Fruit fly (Drosophila melanogaster) whole organism, embryonic: Measurements from ENCODE around the gene kirre.
A peak's percentile ranks its signal among the peaks of the same experiment; 100 is the strongest.

ENCODE experiments used
- Atf3 ChIP-seq: fragments of 200-800 bp; sonication (Bioruptor generic); optimal IDR thresholded peaks from 3 replicates; lab custom pipeline; 2016; ENCODE audit warnings: missing biosample characterization, missing genetic modification characterization
- Atf6 ChIP-seq: fragments of 200-800 bp; sonication (Bioruptor generic); IDR thresholded peaks from 2 replicates; pipeline ENCODE4 v1.3.6; 2022; ENCODE audit warnings: missing biosample characterization, missing genetic modification characterization
- Bgb ChIP-seq: fragments of 200-800 bp; sonication (Bioruptor generic); IDR thresholded peaks from 2 replicates; pipeline ENCODE4 v1.3.6; 2022; ENCODE audit warnings: missing biosample characterization, missing genetic modification characterization; ENCODE audit not compliant: partially characterized antibody
- CG1024 ChIP-seq: fragments of 200-800 bp; sonication (Bioruptor generic); IDR thresholded peaks from 2 replicates; pipeline ENCODE4 v1.3.6; 2022; ENCODE audit warnings: missing biosample characterization, missing genetic modification characterization
- CG10543 ChIP-seq: fragments of 200-800 bp; sonication (Bioruptor generic); optimal IDR thresholded peaks from 3 replicates; lab custom pipeline; 2017; ENCODE audit warnings: missing biosample characterization, mild to moderate bottlenecking, missing genetic modification characterization, moderate library complexity
- CG10565 ChIP-seq: fragments of 200-800 bp; sonication (Bioruptor generic); optimal IDR thresholded peaks from 3 replicates; lab custom pipeline; 2016; ENCODE audit warnings: missing biosample characterization, mild to moderate bottlenecking, missing genetic modification characterization
- CG13123 ChIP-seq: fragments of 200-800 bp; sonication (Bioruptor generic); optimal IDR thresholded peaks from 2 replicates; lab custom pipeline; 2016; ENCODE audit warnings: missing biosample characterization, missing genetic modification characterization
- CG17568 ChIP-seq: fragments of 200-800 bp; sonication (Bioruptor generic); optimal IDR thresholded peaks from 2 replicates; lab custom pipeline; 2018; ENCODE audit warnings: missing biosample characterization, mild to moderate bottlenecking, missing genetic modification characterization, moderate library complexity
- CG1792 ChIP-seq: fragments of 200-800 bp; sonication (Bioruptor generic); optimal IDR thresholded peaks from 2 replicates; lab custom pipeline; 2016; ENCODE audit warnings: missing biosample characterization, missing genetic modification characterization
- CG2889 ChIP-seq: fragments of 200-800 bp; sonication (Bioruptor generic); IDR thresholded peaks from 3 replicates; pipeline ENCODE4 v1.3.6; 2022; ENCODE audit warnings: missing biosample characterization, missing genetic modification characterization
- CG30020 ChIP-seq: fragments of 200-800 bp; optimal IDR thresholded peaks from 2 replicates; lab custom pipeline; 2019; ENCODE audit warnings: missing biosample characterization, mild to moderate bottlenecking, missing genetic modification characterization, moderate library complexity
- CG3065 ChIP-seq: fragments of 200-800 bp; sonication (Bioruptor generic); optimal IDR thresholded peaks from 2 replicates; lab custom pipeline; 2016; ENCODE audit warnings: missing biosample characterization, missing genetic modification characterization
- CG33557 ChIP-seq: fragments of 200-800 bp; sonication (Bioruptor generic); optimal IDR thresholded peaks from 2 replicates; lab custom pipeline; 2019; ENCODE audit warnings: missing biosample characterization, mild to moderate bottlenecking, missing genetic modification characterization, moderate library complexity
- CG34422 ChIP-seq: fragments of 200-800 bp; sonication (Bioruptor generic); IDR thresholded peaks from 3 replicates; pipeline ENCODE4 v1.3.6; 2022; ENCODE audit warnings: missing biosample characterization, missing genetic modification characterization
- CG3726 ChIP-seq: fragments of 200-800 bp; sonication (Bioruptor generic); IDR thresholded peaks from 3 replicates; pipeline ENCODE4, ENCODE4 v1.3.6; 2022; ENCODE audit warnings: missing biosample characterization, missing genetic modification characterization
- CG3838 ChIP-seq: fragments of 200-800 bp; sonication (Bioruptor generic); optimal IDR thresholded peaks from 3 replicates; lab custom pipeline; 2016; ENCODE audit warnings: missing biosample characterization, missing genetic modification characterization
- CG6254 ChIP-seq: fragments of 200-800 bp; sonication (Bioruptor generic); optimal IDR thresholded peaks from 3 replicates; lab custom pipeline; 2017; ENCODE audit warnings: mild to moderate bottlenecking, missing biosample characterization, missing genetic modification reagents, missing genetic modification characterization
- CG6689 ChIP-seq: fragments of 200-800 bp; sonication (Bioruptor generic); IDR thresholded peaks from 2 replicates; pipeline ENCODE4 v1.3.6; 2022; ENCODE audit warnings: missing biosample characterization, missing genetic modification characterization
- CG7786 ChIP-seq: fragments of 200-800 bp; sonication (Bioruptor generic); optimal IDR thresholded peaks from 2 replicates; lab custom pipeline; 2016; ENCODE audit warnings: missing biosample characterization, missing genetic modification characterization
- Camta ChIP-seq: fragments of 200-800 bp; sonication (Bioruptor generic); optimal IDR thresholded peaks from 2 replicates; lab custom pipeline; 2016; ENCODE audit warnings: missing biosample characterization, missing genetic modification characterization
- D19B ChIP-seq: fragments of 200-800 bp; sonication (Bioruptor generic); optimal IDR thresholded peaks from 2 replicates; lab custom pipeline; 2017; ENCODE audit warnings: missing biosample characterization, mild to moderate bottlenecking, missing genetic modification characterization
- Doc3 ChIP-seq: fragments of 200-800 bp; sonication (Bioruptor generic); IDR thresholded peaks from 3 replicates; pipeline ENCODE4 v1.3.6; 2022; ENCODE audit warnings: missing biosample characterization, missing genetic modification characterization; ENCODE audit not compliant: partially characterized antibody
- Ets65A ChIP-seq: fragments of 200-800 bp; sonication (Bioruptor generic); peaks from one replicate; lab custom pipeline; 2016; ENCODE audit warnings: missing biosample characterization, missing genetic modification characterization
- Hey ChIP-seq: fragments of 200-800 bp; sonication (Bioruptor generic); optimal IDR thresholded peaks from 3 replicates; lab custom pipeline; 2018; ENCODE audit warnings: missing biosample characterization, mild to moderate bottlenecking, missing genetic modification characterization
- Jarid2 ChIP-seq: fragments of 200-800 bp; sonication (Bioruptor generic); optimal IDR thresholded peaks from 3 replicates; lab custom pipeline; 2017; ENCODE audit warnings: mild to moderate bottlenecking, missing biosample characterization, missing genetic modification reagents, missing genetic modification characterization
- Mrtf ChIP-seq: fragments of 200-800 bp; sonication (Bioruptor generic); IDR thresholded peaks from 3 replicates; pipeline ENCODE4 v1.3.6; 2022; ENCODE audit warnings: missing biosample characterization, missing genetic modification characterization
- Myb ChIP-seq: fragments of 200-800 bp; sonication (Bioruptor generic); optimal IDR thresholded peaks from 2 replicates; lab custom pipeline; 2016; ENCODE audit warnings: missing biosample characterization, missing genetic modification characterization
- NFAT ChIP-seq: fragments of 200-800 bp; sonication (Bioruptor generic); IDR thresholded peaks from 2 replicates; pipeline ENCODE4 v1.3.6; 2022; ENCODE audit warnings: missing biosample characterization, missing genetic modification characterization
- Oaz ChIP-seq: fragments of 200-800 bp; sonication (Bioruptor generic); IDR thresholded peaks from 2 replicates; pipeline ENCODE4 v1.3.6; 2022; ENCODE audit warnings: missing biosample characterization, missing genetic modification characterization
- Rfx ChIP-seq: fragments of 200-800 bp; sonication (Bioruptor generic); IDR thresholded peaks from 2 replicates; pipeline ENCODE4 v1.3.6; 2022; ENCODE audit warnings: missing biosample characterization, missing genetic modification characterization
- Sox102F ChIP-seq: fragments of 200-800 bp; sonication (Bioruptor generic); optimal IDR thresholded peaks from 2 replicates; lab custom pipeline; 2018; ENCODE audit warnings: missing biosample characterization, mild to moderate bottlenecking, missing genetic modification characterization, moderate library complexity
- Sry-δ ChIP-seq: fragments of 200-800 bp; sonication (Bioruptor generic); optimal IDR thresholded peaks from 2 replicates; lab custom pipeline; 2016; ENCODE audit warnings: missing biosample characterization, missing genetic modification characterization
- aop ChIP-seq: fragments of 200-800 bp; sonication (Bioruptor generic); IDR thresholded peaks from 2 replicates; pipeline ENCODE4 v1.3.6; 2022; ENCODE audit warnings: missing biosample characterization, missing genetic modification characterization
- az2 ChIP-seq: fragments of 200-800 bp; sonication (Bioruptor generic); optimal IDR thresholded peaks from 3 replicates; lab custom pipeline; 2016; ENCODE audit warnings: missing biosample characterization, missing genetic modification characterization
- bsh ChIP-seq, 2 experiments: fragments of 200-800 bp; sonication (Bioruptor generic); optimal IDR thresholded peaks; 2 replicates each; lab custom pipeline; 2017 to 2018; ENCODE audit warnings: mild to moderate bottlenecking in 2 of 2, missing biosample characterization in 2 of 2, missing genetic modification characterization in 2 of 2, moderate library complexity in 1 of 2
- crp ChIP-seq, 2 experiments: fragments of 200-800 bp; sonication (Bioruptor generic); optimal IDR thresholded peaks; 2 replicates in 1 of 2; 3 replicates in 1 of 2; lab custom pipeline; 2017; ENCODE audit warnings: missing biosample characterization in 2 of 2, missing genetic modification characterization in 2 of 2, mild to moderate bottlenecking in 1 of 2, moderate library complexity in 1 of 2
- en ChIP-seq: fragments of 200-800 bp; sonication (Bioruptor generic); optimal IDR thresholded peaks from 2 replicates; lab custom pipeline; 2016; ENCODE audit warnings: missing biosample characterization, missing genetic modification characterization
- fd64A ChIP-seq: fragments of 200-800 bp; sonication (Bioruptor generic); optimal IDR thresholded peaks from 3 replicates; lab custom pipeline; 2018; ENCODE audit warnings: missing biosample characterization, mild to moderate bottlenecking, missing genetic modification characterization
- grau ChIP-seq: fragments of 200-800 bp; optimal IDR thresholded peaks from 3 replicates; lab custom pipeline; 2019; ENCODE audit warnings: missing biosample characterization, mild to moderate bottlenecking, missing genetic modification characterization, moderate library complexity
- h ChIP-seq: fragments of >200 bp; optimal IDR thresholded peaks from 2 replicates; lab custom pipeline; 2017
- inv ChIP-seq: fragments of 200-800 bp; sonication (Bioruptor generic); IDR thresholded peaks from 2 replicates; pipeline ENCODE4 v1.3.6; 2022; ENCODE audit warnings: missing biosample characterization, missing genetic modification characterization; ENCODE audit not compliant: partially characterized antibody
- p53 ChIP-seq: fragments of 200-800 bp; sonication (Bioruptor generic); optimal IDR thresholded peaks from 2 replicates; lab custom pipeline; 2016; ENCODE audit warnings: missing biosample characterization, missing genetic modification characterization
- pho ChIP-seq: fragments of 200-800 bp; sonication (Bioruptor generic); optimal IDR thresholded peaks from 2 replicates; lab custom pipeline; 2016; ENCODE audit warnings: missing biosample characterization, missing genetic modification characterization
- pita ChIP-seq: fragments of 200-800 bp; sonication (Bioruptor generic); optimal IDR thresholded peaks from 2 replicates; lab custom pipeline; 2017; ENCODE audit warnings: missing biosample characterization, mild to moderate bottlenecking, missing genetic modification characterization
- pnt ChIP-seq: fragments of 200-800 bp; sonication (Bioruptor generic); optimal IDR thresholded peaks from 3 replicates; lab custom pipeline; 2016; ENCODE audit warnings: missing biosample characterization, missing genetic modification characterization
- row ChIP-seq: fragments of 200-800 bp; sonication (Bioruptor generic); IDR thresholded peaks from 3 replicates; pipeline ENCODE4 v1.3.6; 2022; ENCODE audit warnings: missing biosample characterization, missing genetic modification characterization
- run ChIP-seq: fragments of 200-800 bp; sonication (Bioruptor generic); optimal IDR thresholded peaks from 3 replicates; lab custom pipeline; 2018; ENCODE audit warnings: missing biosample characterization, mild to moderate bottlenecking, missing genetic modification characterization
- sna ChIP-seq: fragments of 200-800 bp; sonication (Bioruptor generic); IDR thresholded peaks from 2 replicates; pipeline ENCODE4 v1.3.6; 2022; ENCODE audit warnings: missing biosample characterization, missing genetic modification characterization; ENCODE audit not compliant: partially characterized antibody
- stc ChIP-seq: fragments of 200-800 bp; sonication (Bioruptor generic); IDR thresholded peaks from 2 replicates; pipeline ENCODE4 v1.3.6; 2022; ENCODE audit warnings: missing biosample characterization, missing genetic modification characterization
- tap ChIP-seq: fragments of 200-800 bp; optimal IDR thresholded peaks from 3 replicates; lab custom pipeline; 2019; ENCODE audit warnings: missing biosample characterization, mild to moderate bottlenecking, missing genetic modification characterization, moderate library complexity
- toy ChIP-seq: fragments of 200-800 bp; sonication (Bioruptor generic); IDR thresholded peaks from 2 replicates; pipeline ENCODE4 v1.3.6; 2022; ENCODE audit warnings: missing biosample characterization, missing genetic modification characterization
- tx ChIP-seq: fragments of 200-800 bp; sonication (Bioruptor generic); optimal IDR thresholded peaks from 2 replicates; lab custom pipeline; 2016; ENCODE audit warnings: missing biosample characterization, missing genetic modification characterization

kirre gene

dm6 chrX:3045953-3046352, 305.8 kb downstream of the kirre start (continued):
- no peak for TF ChIP-seq crp (GFP tag; optimal IDR thresholded peaks at IDR 0.05; lab: Kevin White, UChicago)
- peak; percentile 67 for TF ChIP-seq az2
- peak; percentile 69 for TF ChIP-seq Atf3
- TF ChIP-seq tx: peak; percentile 52
- TF ChIP-seq Mrtf (GFP tag; lab: Robert Waterston, UW): peak; percentile 64
- no peak for TF ChIP-seq Oaz (GFP tag; lab: Robert Waterston, UW)
- peak; percentile 78 to 92 for TF ChIP-seq bsh (GFP tag; optimal IDR thresholded peaks at IDR 0.05; lab: Kevin White, UChicago)
- TF ChIP-seq aop: no peak
- TF ChIP-seq Atf6 (GFP tag; lab: Robert Waterston, UW): peak; percentile 42; the same call in 1 of the 2 replicates
- TF ChIP-seq en: peak; percentile 41
- TF ChIP-seq CG13123: peak; percentile 55
- TF ChIP-seq CG3065 (GFP tag; lab: Kevin White, UChicago): peak; percentile 19
- TF ChIP-seq p53 (GFP tag; lab: Kevin White, UChicago): peak; percentile 45
- peak; percentile 71 for TF ChIP-seq row (GFP tag; lab: Robert Waterston, UW)
- TF ChIP-seq tap (tag; lab: Kevin White, UChicago): peak; percentile 56
- no peak for TF ChIP-seq Doc3
- peak; percentile 70 for TF ChIP-seq CG6254 (GFP tag; lab: Kevin White, UChicago)
- peak; percentile 68 for TF ChIP-seq CG33557 (GFP tag; lab: Kevin White, UChicago)
- TF ChIP-seq CG30020 (tag; lab: Kevin White, UChicago): no peak
- peak; percentile 61; the same call in 2 of the 3 replicates for TF ChIP-seq CG3726 (GFP tag; lab: Robert Waterston, UW)
- no peak for TF ChIP-seq Hey
- peak; percentile 49; the same call in 1 of the 2 replicates for TF ChIP-seq CG1024 (GFP tag; lab: Robert Waterston, UW)
- no peak for TF ChIP-seq inv
- TF ChIP-seq h (lab: Kevin White, UChicago): no peak
- 0 out of 2 replicates have a peak, but pooled peaks have one; percentile 31 for TF ChIP-seq toy (GFP tag; lab: Robert Waterston, UW)
- TF ChIP-seq Ets65A (GFP tag; lab: Kevin White, UChicago): peak; percentile 93
- TF ChIP-seq Bgb (GFP tag; lab: Robert Waterston, UW): no peak
- peak; percentile 51; the same call in 1 of the 2 replicates for TF ChIP-seq stc (GFP tag; lab: Robert Waterston, UW)
- peak; percentile 33 for TF ChIP-seq Myb (GFP tag; lab: Kevin White, UChicago)
- TF ChIP-seq CG7786 (GFP tag; lab: Kevin White, UChicago): peak; percentile 67
- TF ChIP-seq pho (GFP tag; lab: Kevin White, UChicago): no peak
- no peak for TF ChIP-seq CG10565 (GFP tag; lab: Kevin White, UChicago)
- TF ChIP-seq pita (GFP tag; lab: Kevin White, UChicago): no peak
- peak; percentile 49; the same call in 2 of the 3 replicates for TF ChIP-seq CG34422 (GFP tag; lab: Robert Waterston, UW)
- no peak for TF ChIP-seq NFAT
- no peak for TF ChIP-seq sna
- peak; percentile 84 for TF ChIP-seq pnt
- TF ChIP-seq CG10543 (GFP tag; lab: Kevin White, UChicago): no peak
- no peak for TF ChIP-seq D19B
- peak; percentile 58 for TF ChIP-seq fd64A
- peak; percentile 73 for TF ChIP-seq Sox102F (GFP tag; lab: Kevin White, UChicago)
- TF ChIP-seq CG3838: no peak
- no peak for TF ChIP-seq Jarid2 (GFP tag; lab: Kevin White, UChicago)
- TF ChIP-seq CG17568: peak; percentile 60
- TF ChIP-seq run (tag; lab: Kevin White, UChicago): peak; percentile 50
- TF ChIP-seq Camta (GFP tag; lab: Kevin White, UChicago): peak; percentile 68
- TF ChIP-seq Rfx (GFP tag; lab: Robert Waterston, UW): peak; percentile 53; the same call in 1 of the 2 replicates
- peak; percentile 54 for TF ChIP-seq CG1792 (GFP tag; lab: Kevin White, UChicago)
- TF ChIP-seq grau: peak; percentile 67
- TF ChIP-seq CG2889 (GFP tag; lab: Robert Waterston, UW): no peak
- peak; percentile 19 for TF ChIP-seq Sry-δ (GFP tag; lab: Kevin White, UChicago)
- TF ChIP-seq CG6689 (GFP tag; lab: Robert Waterston, UW): peak; percentile 86
